Worm (Caenorhabditis elegans) whole organism, late embryonic: Measurements from ENCODE around the gene nhr-103.

Experiments
- ahr-1 ChIP-seq: sonication (generic microtip); optimal IDR thresholded peaks from 2 replicates; lab custom pipeline; 2016; ENCODE audit warnings: missing genetic modification characterization, missing compliant biosample characterization
- ceh-22 ChIP-seq: sonication (generic microtip); optimal IDR thresholded peaks from 2 replicates; lab custom pipeline; 2017; ENCODE audit warnings: missing biosample characterization, missing genetic modification characterization
- ceh-6 ChIP-seq: fragments of 200-800 bp; sonication (Bioruptor generic); optimal IDR thresholded peaks from 2 replicates; lab custom pipeline; 2018; ENCODE audit warnings: mild to moderate bottlenecking, missing genetic modification characterization, missing compliant biosample characterization
- nhr-11 ChIP-seq: fragments of 150-350 bp; optimal IDR thresholded peaks from 2 replicates; lab custom pipeline; 2014; ENCODE audit warnings: missing biosample characterization, missing genetic modification characterization

ce11 chrV:2249310-2249709, 24.1 kb downstream of the nhr-103 start, which contains the start of gene cyp-33C6:
- no peak for TF ChIP-seq ahr-1 (tag; lab: Kevin White, UChicago)
- TF ChIP-seq ceh-6 (GFP tag; lab: Kevin White, UChicago) = no peak
- TF ChIP-seq nhr-11 (tag; lab: Kevin White, UChicago) = no peak
- no peak for TF ChIP-seq ceh-22
